Fruit fly (Drosophila melanogaster) S2 (cell line): ENCODE results near the gene CG31688.
"Not testable (repeated sequence)": the region's sequence is repeated elsewhere in the genome, so short reads cannot be mapped to it uniquely, and the experiment has no call there.

Experiments
- CG8478 ChIP-seq: fragments of >200 bp; optimal IDR thresholded peaks from 2 replicates; lab custom pipeline; 2018
- CTCF ChIP-seq, 2 experiments: fragments of >200 bp; optimal IDR thresholded peaks; 2 replicates each; lab custom pipeline; 2018

CG31688 gene

DNA sequence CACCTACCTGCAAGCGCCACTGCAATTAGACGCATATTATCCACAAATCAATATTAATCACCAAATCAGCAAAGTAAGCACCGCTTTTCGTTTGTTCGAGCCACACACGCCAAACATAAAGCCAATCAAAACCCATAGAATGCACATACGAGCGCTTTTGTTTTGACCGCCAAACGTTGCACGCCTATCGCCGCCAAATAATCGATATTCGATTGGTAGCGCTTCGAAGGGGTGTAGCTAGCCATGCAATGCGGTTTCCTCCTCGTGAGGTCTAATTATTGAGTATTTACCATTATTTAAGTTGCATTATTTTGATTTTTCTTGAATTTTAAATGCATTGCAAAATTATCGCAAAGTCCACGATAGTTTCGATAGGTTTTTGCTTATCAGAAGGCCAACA is 1.4 kb downstream of the CG31688 start:
- TF ChIP-seq CTCF (optimal IDR thresholded peaks at IDR 0.05; lab: Kevin White, UChicago) (no peak), CG8478 (lab: Kevin White, UChicago) (no peak)

DNA sequence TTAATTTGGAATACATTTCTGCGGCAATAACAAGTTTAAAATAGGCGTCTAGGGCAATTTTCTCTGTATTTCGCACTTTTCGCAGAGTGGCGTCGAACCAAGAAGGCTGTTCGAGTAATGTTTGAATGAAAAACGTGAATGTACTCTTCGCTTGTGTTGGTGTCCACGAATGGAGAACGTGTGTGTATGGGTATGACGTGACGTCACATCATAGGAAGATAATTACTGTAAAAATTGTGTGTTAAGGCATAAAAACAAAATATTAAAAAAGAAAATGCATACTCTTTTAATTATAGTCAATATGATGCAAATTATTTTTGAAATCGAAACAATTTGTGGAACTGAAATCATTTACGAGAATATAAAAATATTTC is 2.4 kb downstream of the CG31688 start:
- TF ChIP-seq CG8478 (lab: Kevin White, UChicago) (no peak), CTCF (optimal IDR thresholded peaks at IDR 0.05; lab: Kevin White, UChicago) (no peak)

DNA sequence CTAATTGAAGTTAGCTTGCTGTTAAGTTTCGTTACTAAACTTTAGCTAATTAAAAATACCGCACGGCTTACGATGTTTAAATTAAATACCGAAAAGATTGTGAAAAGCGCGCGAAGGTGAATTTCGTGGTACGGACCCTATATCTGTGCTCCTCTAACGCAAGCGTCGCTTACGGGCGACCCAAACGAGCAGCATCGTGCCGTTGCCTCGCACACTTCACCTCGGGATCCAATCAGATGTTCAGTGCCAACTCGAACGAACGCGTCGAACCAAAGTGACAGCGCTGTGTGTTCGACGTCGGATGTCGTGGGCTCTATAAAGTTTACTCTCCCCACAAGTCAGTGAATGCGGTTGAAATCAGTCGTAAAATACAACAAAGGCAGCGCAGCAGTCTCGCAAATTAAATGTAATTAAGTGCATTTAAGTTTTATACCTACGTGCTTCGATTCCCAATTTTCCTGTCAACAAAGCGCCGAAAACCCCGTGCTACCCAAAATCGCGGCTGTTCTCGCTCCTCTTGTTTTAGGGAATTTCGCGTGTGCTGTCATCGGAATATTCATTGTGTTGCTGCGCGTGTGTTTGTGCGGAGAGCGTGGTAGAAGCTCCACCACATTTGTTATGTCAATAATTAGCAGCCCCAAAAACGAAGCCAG is 2.9 kb downstream of the CG31688 start:
- TF ChIP-seq CTCF (optimal IDR thresholded peaks at IDR 0.05; lab: Kevin White, UChicago) (no peak), CG8478 (lab: Kevin White, UChicago) (no peak)

DNA sequence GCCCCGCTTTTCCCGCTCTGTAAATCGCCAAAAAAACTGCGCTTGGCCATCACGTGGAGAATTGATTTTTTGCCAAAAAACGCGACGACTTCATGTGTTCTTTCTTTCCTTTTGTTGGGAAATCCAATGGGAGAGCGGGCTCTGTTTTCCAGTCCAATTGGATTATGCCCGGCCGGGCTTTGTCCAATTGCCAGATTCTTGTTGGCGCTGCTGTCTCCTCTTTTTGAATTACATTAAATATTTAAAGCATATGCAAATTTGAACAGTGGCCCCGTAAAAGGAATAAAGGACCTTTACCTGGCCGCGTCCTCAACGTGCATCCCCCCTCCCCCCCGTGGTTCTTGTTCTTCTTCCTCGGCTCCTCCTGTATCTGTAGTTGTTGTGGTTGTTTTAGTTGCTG is 3.5 kb downstream of the CG31688 start:
- TF ChIP-seq CG8478 (lab: Kevin White, UChicago) (no peak), CTCF (optimal IDR thresholded peaks at IDR 0.05; lab: Kevin White, UChicago) (no peak)

DNA sequence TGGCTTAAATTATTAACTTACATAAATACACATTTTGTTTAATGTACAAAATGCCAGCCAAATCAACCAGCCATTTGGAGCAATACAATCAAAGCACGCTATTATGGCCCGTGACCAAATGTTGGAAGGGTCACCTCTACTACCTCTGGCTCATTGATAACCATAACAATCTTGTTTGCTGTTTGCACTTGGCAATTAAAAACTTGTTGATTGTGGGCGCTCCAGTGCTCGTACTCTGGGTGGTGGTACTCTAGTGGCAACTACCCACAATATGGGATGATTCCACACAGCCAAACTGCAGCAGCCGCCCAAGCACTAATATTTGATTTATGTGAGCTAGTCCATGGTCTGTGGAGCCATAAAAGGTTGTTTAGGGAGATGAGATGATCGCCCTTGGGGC is 5.2 kb downstream of the CG31688 start:
- TF ChIP-seq CTCF (optimal IDR thresholded peaks at IDR 0.05; lab: Kevin White, UChicago) (no peak), CG8478 (lab: Kevin White, UChicago) (no peak)

DNA sequence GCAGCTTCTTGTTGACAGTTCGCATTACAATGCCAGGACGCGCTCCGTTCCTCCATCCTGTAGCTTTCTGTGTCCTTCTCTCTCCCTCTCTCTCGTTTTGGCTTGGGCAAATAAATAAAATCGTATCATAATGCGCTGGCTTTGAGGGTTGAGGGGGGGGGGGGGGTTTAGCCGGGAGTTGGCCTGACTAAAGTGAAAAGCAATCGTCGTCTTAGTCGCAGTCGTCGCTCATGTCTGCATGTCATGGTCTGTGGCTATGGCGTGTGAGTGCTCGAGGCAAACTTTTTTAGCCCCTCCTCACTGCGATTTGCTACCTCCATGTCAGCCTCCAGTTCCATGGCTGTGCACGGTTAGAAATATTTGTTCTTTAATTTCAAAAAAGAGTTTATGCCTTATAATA is 8.8 kb downstream of the CG31688 start:
- TF ChIP-seq CTCF (optimal IDR thresholded peaks at IDR 0.05; lab: Kevin White, UChicago) (no peak), CG8478 (lab: Kevin White, UChicago) (no peak)

DNA sequence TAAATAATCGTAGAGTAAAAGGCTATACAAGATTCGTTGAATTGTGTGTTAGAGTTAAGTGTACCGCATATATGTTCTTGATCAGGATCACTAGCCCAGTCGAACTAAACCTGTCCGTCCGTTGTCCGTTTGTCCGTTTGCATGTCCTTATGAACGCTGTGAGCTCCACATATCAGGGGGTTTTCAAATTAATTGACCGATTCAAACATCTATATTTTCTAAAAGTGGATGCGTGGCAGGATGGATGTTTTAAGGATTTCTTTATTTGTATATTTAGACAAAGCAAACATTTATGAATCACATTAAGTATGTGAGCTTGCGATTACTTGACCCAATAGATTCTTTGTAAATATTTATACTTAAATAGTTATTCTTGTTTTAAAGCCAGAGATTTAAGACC is 9.2 kb downstream of the CG31688 start:
- TF ChIP-seq CTCF (optimal IDR thresholded peaks at IDR 0.05; lab: Kevin White, UChicago) (no peak), CG8478 (lab: Kevin White, UChicago) (no peak)

DNA sequence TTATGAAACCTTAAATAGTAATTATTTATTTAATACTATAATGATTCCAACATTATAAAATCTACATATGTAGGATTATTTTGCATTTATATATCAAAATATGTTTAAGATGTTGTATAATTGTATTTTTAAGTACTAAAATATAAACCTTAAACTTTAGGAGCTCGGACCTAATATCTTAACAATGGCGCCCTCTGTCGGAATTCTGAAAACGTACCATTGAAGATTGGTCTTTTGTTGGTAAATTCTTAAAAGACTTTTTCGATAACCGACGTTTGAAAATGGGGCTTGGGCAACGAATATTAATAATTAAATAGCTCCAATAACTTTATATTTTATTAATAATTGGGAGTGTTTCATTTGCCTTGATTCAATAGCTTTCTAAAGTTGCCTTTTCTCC is 11.9 kb downstream of the CG31688 start:
- TF ChIP-seq CTCF (optimal IDR thresholded peaks at IDR 0.05; lab: Kevin White, UChicago) = peak in 1 of 2 experiments; percentile 63
- TF ChIP-seq CG8478 (lab: Kevin White, UChicago) = no peak

DNA sequence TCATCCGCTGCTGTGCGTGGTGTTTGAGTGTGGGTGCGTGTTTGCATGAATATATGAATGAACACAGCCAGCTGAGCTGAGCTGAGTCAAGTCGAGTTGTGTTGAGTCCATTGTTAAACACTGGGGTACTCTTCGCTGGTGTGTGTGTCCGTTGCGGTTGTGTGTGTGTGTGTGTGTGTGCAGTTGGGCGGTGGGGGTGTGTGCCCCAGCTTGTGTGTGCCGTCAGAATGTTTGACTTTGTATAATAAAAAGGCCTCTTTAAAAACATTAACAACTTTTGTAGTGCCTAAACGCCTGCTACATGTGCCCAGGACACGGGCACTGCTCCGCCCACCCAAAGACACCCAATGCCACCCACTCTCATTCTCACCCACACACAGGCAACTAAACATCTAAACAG is 12.5 kb downstream of the CG31688 start:
- TF ChIP-seq CTCF (optimal IDR thresholded peaks at IDR 0.05; lab: Kevin White, UChicago) (no peak), CG8478 (lab: Kevin White, UChicago) (no peak)

DNA sequence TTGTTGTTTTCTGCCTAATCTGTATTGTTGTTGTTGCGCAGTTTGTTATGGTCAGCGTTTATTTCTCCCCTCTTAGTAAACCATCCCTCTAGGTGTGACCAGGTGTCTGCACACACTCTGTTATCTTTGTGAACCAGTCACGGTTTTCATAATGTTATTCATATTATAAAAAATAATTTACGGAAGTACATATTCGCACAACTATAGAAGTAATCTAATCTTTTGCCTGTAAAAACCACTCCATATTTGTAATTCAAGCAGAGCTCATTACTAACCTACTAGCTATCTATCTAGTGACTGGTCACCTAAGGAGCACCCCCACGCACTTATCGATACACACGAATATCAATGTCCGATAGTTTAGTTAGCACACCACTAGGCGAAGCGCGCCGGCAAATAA is 23.9 kb downstream of the CG31688 start, which contains the start of the genes CG31683 and CG31687:
TSS of gene CG31683 (minus strand) at position 101 of the 400 bp plus-strand sequence.
TSS of gene CG31687 (plus strand) at position 362 of the 400 bp plus-strand sequence.
- not testable (repeated sequence) for TF ChIP-seq CG8478 (lab: Kevin White, UChicago); CTCF (optimal IDR thresholded peaks at IDR 0.05; lab: Kevin White, UChicago)

DNA sequence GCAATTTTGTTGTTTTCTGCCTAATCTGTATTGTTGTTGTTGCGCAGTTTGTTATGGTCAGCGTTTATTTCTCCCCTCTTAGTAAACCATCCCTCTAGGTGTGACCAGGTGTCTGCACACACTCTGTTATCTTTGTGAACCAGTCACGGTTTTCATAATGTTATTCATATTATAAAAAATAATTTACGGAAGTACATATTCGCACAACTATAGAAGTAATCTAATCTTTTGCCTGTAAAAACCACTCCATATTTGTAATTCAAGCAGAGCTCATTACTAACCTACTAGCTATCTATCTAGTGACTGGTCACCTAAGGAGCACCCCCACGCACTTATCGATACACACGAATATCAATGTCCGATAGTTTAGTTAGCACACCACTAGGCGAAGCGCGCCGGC is 33.0 kb downstream of the CG31688 start, which contains the start of the genes CG18858 and Cdc23:
TSS of gene CG18858 (minus strand) at position 101 of the 400 bp plus-strand sequence.
TSS of gene Cdc23 (plus strand) at position 368 of the 400 bp plus-strand sequence.
- not testable (repeated sequence) for TF ChIP-seq CTCF (optimal IDR thresholded peaks at IDR 0.05; lab: Kevin White, UChicago); CG8478 (lab: Kevin White, UChicago)

DNA sequence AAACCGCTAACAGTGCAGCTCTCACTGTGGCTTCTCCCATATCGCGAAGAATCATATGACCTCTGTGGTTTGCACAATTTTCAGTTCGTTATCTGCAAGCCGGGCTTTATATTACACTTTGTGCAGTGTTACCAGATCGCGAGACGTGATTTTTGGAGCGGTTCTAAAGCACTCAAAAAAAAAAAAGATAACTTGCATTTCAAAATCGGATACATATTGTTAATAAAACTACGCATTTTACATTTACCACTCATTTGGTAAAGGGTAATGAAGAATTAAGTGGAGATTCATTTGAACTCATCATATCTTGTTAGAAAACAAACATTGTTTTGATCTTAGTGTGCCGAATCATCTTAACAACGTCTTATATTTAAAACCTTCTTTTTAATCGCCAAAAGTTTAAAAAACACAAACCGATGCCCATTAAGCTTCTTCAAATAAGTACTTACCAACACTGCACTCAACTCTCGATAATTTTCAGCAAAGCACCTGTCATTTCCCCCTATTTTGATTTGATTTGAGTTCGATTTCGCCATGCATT is 37.4 kb downstream of the CG31688 start, which contains the start of gene CG2493:
TSS of gene CG2493 (minus strand) at position 129 of the 541 bp plus-strand sequence.
- TF ChIP-seq CG8478 (lab: Kevin White, UChicago) (no peak), CTCF (optimal IDR thresholded peaks at IDR 0.05; lab: Kevin White, UChicago) (no peak)

DNA sequence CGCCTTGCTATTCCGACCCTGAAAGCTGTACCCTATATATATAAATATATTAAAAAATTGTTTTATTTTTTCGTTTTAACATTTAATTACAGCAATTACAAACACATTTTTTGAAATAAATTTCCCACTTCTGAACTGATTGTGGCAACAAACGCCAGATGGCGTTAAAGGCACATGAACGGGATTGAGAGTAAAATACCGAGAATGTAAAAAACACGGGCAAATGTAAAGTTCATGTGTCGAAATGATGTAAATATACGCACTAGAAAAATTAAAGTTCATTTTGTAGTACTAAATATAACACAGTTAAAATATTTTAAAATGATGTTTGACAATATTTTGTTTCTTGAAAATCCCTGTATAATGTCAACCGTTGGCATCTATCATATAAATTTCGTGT is 38.4 kb downstream of the CG31688 start:
- peak; percentile 73 to 90 for TF ChIP-seq CTCF (optimal IDR thresholded peaks at IDR 0.05; lab: Kevin White, UChicago)
- TF ChIP-seq CG8478 (lab: Kevin White, UChicago) = no peak

DNA sequence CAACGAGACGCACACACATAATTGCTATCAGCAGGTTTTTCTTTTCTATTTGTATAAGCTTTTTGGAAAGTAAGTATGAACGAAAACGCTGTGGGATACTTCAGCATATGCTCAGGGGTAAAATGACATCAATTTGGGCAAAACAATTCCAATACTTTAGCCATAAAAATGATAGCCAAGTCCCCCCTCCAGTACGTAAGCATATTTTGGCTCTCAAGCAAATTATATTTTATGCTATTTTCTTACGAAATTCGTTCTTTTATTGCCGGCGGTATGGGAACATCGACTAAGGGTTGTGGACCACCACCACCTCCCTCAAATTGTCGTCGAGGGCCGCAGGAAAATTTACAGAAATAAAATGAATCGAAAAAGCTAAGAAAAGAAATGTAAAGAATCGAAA is 47.3 kb downstream of the CG31688 start, which contains the start of gene CG43233:
TSS of gene CG43233 (minus strand) at position 101 of the 400 bp plus-strand sequence.
- no peak for TF ChIP-seq CG8478 (lab: Kevin White, UChicago)
- no peak for TF ChIP-seq CTCF (optimal IDR thresholded peaks at IDR 0.05; lab: Kevin White, UChicago)

DNA sequence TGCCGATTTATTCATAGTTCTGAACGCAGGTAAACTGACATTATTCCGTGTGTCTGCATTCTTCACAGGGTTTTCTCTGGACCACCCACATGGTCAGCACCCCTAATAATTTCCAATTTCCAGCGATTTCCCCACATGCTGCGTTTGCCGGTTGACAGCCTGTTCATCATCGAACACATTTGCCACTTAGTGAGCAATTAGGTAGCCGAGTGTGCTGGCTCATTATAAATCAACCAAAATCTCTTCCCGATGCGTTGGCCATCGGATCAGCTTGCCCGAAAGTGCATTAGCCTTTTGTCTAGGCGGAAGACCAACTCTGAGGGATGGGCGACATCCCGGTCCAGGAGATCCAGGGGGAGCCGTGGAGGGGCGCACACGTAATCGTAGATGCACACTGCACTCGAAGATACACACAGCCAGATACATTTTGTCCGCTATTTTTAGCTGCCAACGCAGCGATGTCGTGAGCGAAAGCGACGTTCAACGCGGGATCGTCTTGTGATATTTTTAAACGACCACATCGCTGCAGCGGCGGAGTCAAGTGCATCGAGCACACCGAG is 50.8 kb downstream of the CG31688 start:
- TF ChIP-seq CTCF (optimal IDR thresholded peaks at IDR 0.05; lab: Kevin White, UChicago) = no peak
- no peak for TF ChIP-seq CG8478 (lab: Kevin White, UChicago)
